Worm (Caenorhabditis elegans): ENCODE results near the gene T10D4.1.

The T10D4.1 gene

DNA sequence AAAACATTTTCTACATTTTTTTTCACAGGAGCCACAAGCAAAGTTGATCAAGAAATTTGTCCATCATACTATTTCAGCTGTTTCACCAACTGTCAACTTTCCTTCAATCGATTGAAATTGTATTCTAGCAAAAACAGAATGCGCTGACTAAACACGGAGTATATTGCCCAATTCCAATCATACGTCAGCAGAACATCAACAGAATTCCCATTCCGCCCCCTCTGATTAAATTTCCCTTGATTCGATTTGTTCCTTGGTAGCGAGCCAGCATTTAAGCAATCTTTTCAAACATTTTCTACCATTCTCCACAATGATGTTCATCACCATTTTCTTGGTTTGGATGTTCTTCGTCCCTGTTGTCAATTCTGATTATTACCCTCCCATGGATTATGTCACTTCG is 4.1 kb upstream of the T10D4.1 start, which contains the start of gene T10D4.15:
TSS of gene T10D4.15 (plus strand) at position 301 of the 400 bp plus-strand sequence.
- no peak for TF ChIP-seq sox-4 (tag; optimal IDR thresholded peaks at IDR 0.05)
- no peak for TF ChIP-seq K09A11.1 (tag; optimal IDR thresholded peaks at IDR 0.05; ENCODE audit: insufficient read depth)

DNA sequence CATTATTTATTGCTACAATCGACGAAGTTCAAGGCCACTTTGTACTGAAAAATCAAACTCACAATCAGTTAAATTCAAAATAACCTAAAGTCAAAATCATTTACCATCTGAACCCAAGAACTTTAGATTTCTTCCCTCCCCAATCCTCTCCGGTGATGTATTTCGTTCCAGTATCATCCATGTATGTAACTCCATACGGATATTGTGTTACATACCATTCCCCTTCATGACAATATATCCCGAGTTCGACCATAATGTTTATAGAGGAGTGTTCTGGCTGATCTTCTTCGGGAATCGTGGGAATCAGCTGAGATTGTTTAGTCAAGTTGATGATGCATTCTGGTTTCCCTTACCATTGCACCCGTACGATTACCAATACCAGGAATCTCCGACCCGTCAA is 1.5 kb upstream of the T10D4.1 start:
- TF ChIP-seq fax-1 (tag; optimal IDR thresholded peaks at IDR 0.05) (no peak), pros-1 (tag; optimal IDR thresholded peaks at IDR 0.05) (no peak), ref-2 (tag; optimal IDR thresholded peaks at IDR 0.05) (no peak), unc-3 (GFP tag; conservative IDR thresholded peaks at IDR 0.05) (no peak), unc-3 (tag; optimal IDR thresholded peaks at IDR 0.05) (no peak), K02D7.2 (tag; optimal IDR thresholded peaks at IDR 0.05) (no peak), sox-2 (GFP tag; IDR thresholded peaks at IDR 0.05) (no peak), hlh-13 (GFP tag; optimal IDR thresholded peaks at IDR 0.05) (no peak), dve-1 (tag; optimal IDR thresholded peaks at IDR 0.05) (no peak), mec-3 (tag; optimal IDR thresholded peaks at IDR 0.05; ENCODE audit: borderline replicate concordance) (no peak), pqm-1 (tag; optimal IDR thresholded peaks at IDR 0.05) (no peak)

DNA sequence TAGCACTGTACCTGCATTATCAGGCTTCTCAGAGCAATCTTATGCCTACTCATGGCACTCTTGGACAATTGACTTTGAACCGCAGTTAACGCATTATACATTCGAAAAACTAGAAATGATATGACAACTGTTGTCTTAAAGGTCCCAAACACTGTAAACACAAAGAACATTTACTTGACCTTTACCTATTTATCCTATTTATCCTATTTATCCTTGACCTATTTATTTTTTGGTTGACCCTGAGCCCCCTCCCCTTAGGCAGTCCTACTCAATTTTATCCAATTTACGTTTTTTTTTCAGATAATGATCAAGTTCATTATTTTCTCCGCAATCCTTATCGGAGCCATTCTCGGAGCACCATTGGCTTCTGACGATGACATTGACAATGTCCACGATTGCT is 1.7 kb downstream of the T10D4.1 start, which contains the start of the genes T10D4.14 and T10D4.19:
TSS of gene T10D4.14 (minus strand) at position 101 of the 400 bp plus-strand sequence.
TSS of gene T10D4.19 (plus strand) at position 304 of the 400 bp plus-strand sequence.
- TF ChIP-seq elt-4 (tag; optimal IDR thresholded peaks at IDR 0.05): no peak
- TF ChIP-seq pag-3 (tag; optimal IDR thresholded peaks at IDR 0.05; ENCODE audit: borderline replicate concordance): no peak

DNA sequence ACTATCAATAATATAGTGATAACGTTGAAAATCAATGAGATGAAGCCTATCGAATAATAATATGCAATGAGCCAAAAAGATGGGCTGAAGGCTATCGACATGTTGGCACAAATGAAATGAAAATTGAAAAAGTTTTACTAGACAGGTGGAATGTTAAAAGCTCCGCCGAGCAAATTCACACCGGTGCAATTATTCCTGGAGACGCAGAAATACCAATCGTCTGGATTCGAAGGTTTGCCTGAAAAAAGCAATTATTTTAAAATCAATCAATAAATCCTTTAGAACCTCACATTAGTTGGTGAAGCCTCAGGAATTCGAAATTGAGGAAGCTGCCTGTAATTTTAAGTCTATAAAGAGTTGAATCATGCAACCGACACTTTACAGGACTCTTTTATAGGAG is 4.4 kb downstream of the T10D4.1 start, which contains the start of gene sri-32:
TSS of gene sri-32 (minus strand) at position 101 of the 400 bp plus-strand sequence.
- no peak for TF ChIP-seq unc-3 (GFP tag; conservative IDR thresholded peaks at IDR 0.05)
- TF ChIP-seq unc-3 (tag; optimal IDR thresholded peaks at IDR 0.05): no peak
- TF ChIP-seq nhr-232 (tag; optimal IDR thresholded peaks at IDR 0.05): no peak
- no peak for TF ChIP-seq tbx-7 (tag; optimal IDR thresholded peaks at IDR 0.05)
- no peak for TF ChIP-seq Y22D7AL.16 (tag; optimal IDR thresholded peaks at IDR 0.05)
- TF ChIP-seq F13H6.1 (tag; optimal IDR thresholded peaks at IDR 0.05): no peak
- no peak for TF ChIP-seq tbx-2 (tag; optimal IDR thresholded peaks at IDR 0.05)
- TF ChIP-seq pqm-1 (tag; optimal IDR thresholded peaks at IDR 0.05): no peak
- no peak for TF ChIP-seq ceh-31 (tag; optimal IDR thresholded peaks at IDR 0.05)
- TF ChIP-seq pros-1 (tag; optimal IDR thresholded peaks at IDR 0.05): no peak
- TF ChIP-seq lim-6 (tag; optimal IDR thresholded peaks at IDR 0.05): no peak
- TF ChIP-seq madf-2 (tag; optimal IDR thresholded peaks at IDR 0.05): no peak
- no peak for TF ChIP-seq lin-11 (tag; optimal IDR thresholded peaks at IDR 0.05)
- TF ChIP-seq K09A11.1 (tag; optimal IDR thresholded peaks at IDR 0.05; ENCODE audit: insufficient read depth): no peak
- TF ChIP-seq hlh-8 (tag; optimal IDR thresholded peaks at IDR 0.05): no peak
- TF ChIP-seq gmeb-2 (tag; optimal IDR thresholded peaks at IDR 0.05): no peak
- no peak for TF ChIP-seq pha-2 (tag; optimal IDR thresholded peaks at IDR 0.05)
- no peak for TF ChIP-seq ztf-16 (tag; optimal IDR thresholded peaks at IDR 0.05)
- TF ChIP-seq sox-4 (tag; optimal IDR thresholded peaks at IDR 0.05): no peak
- no peak for TF ChIP-seq hlh-30 (tag; optimal IDR thresholded peaks at IDR 0.05; ENCODE audit: insufficient read depth)
- TF ChIP-seq ceh-22 (tag; optimal IDR thresholded peaks at IDR 0.05): no peak

DNA sequence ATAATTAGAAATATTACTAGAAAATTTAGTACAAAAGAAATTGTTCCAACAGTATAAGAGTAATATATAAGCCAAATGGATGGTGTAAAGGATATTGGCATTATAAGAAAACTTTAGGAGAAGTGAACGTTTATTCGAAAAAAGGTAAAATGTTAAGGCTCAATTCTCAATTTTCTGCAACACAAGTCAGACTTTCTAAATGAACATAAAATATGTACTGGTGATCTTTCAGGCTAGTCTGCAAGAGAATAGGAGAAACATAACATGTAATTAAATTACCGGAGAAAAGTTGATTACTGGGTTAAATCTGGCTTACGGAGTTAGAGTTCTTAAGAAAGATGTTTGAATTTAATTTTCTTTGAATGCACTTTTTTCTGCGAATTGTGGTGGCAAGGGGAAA is 6.8 kb downstream of the T10D4.1 start, which contains the start of gene sri-33:
TSS of gene sri-33 (minus strand) at position 101 of the 400 bp plus-strand sequence.
- TF ChIP-seq pha-4 (tag; optimal IDR thresholded peaks at IDR 0.05) (no peak), ceh-19 (GFP tag; optimal IDR thresholded peaks at IDR 0.05) (no peak), madf-2 (tag; optimal IDR thresholded peaks at IDR 0.05) (no peak), ceh-48 (tag; optimal IDR thresholded peaks at IDR 0.05) (no peak), ref-2 (tag; optimal IDR thresholded peaks at IDR 0.05) (no peak), sox-2 (GFP tag; IDR thresholded peaks at IDR 0.05) (no peak), sdc-2 (tag; optimal IDR thresholded peaks at IDR 0.05) (no peak), ceh-18 (tag; optimal IDR thresholded peaks at IDR 0.05) (no peak), ets-4 (tag; optimal IDR thresholded peaks at IDR 0.05) (no peak), K09A11.1 (tag; optimal IDR thresholded peaks at IDR 0.05; ENCODE audit: insufficient read depth) (no peak), tbx-2 (tag; optimal IDR thresholded peaks at IDR 0.05) (no peak), hlh-8 (tag; optimal IDR thresholded peaks at IDR 0.05) (no peak), dve-1 (tag; optimal IDR thresholded peaks at IDR 0.05) (no peak), ceh-30 (tag; optimal IDR thresholded peaks at IDR 0.05) (no peak), elt-4 (tag; optimal IDR thresholded peaks at IDR 0.05) (no peak), npax-4 (tag; optimal IDR thresholded peaks at IDR 0.05) (no peak), rnt-1 (tag; optimal IDR thresholded peaks at IDR 0.05) (no peak), hlh-15 (tag; optimal IDR thresholded peaks at IDR 0.05) (no peak)
